Worm (Caenorhabditis elegans) whole organism, midembryonic: ENCODE measurements around the gene T08A11.1.

Source experiments
- T22C8.4 ChIP-seq: fragments of 200-800 bp; sonication (Bioruptor generic); IDR thresholded peaks from 2 replicates; pipeline ENCODE4 v1.3.6; 2022; ENCODE audit warnings: missing genetic modification characterization, missing compliant biosample characterization
- cog-1 ChIP-seq: sonication (generic microtip); optimal IDR thresholded peaks from 2 replicates; lab custom pipeline; 2016; ENCODE audit warnings: missing genetic modification characterization, missing compliant biosample characterization
- flt-1 ChIP-seq: fragments of 200-800 bp; sonication (Bioruptor generic); IDR thresholded peaks from 2 replicates; pipeline ENCODE4 v1.3.6; 2022; ENCODE audit warnings: missing genetic modification characterization, missing compliant biosample characterization
- klf-2 ChIP-seq: fragments of 200-800 bp; sonication (Bioruptor generic); conservative IDR thresholded peaks from 2 replicates; pipeline ENCODE4 v1.3.6; 2022; ENCODE audit warnings: missing genetic modification reagents, missing genetic modification characterization, missing compliant biosample characterization
- med-1 ChIP-seq: sonication (generic microtip); optimal IDR thresholded peaks from 2 replicates; lab custom pipeline; 2017; ENCODE audit warnings: missing genetic modification characterization, mild to moderate bottlenecking, missing compliant biosample characterization, antibody characterized with exemption, missing genetic modification reagents; ENCODE audit not compliant: insufficient read depth
- ref-1 ChIP-seq: fragments of 200-800 bp; sonication (Bioruptor generic); conservative IDR thresholded peaks from 2 replicates; pipeline ENCODE4 v1.3.6; 2022; ENCODE audit warnings: missing genetic modification reagents, missing genetic modification characterization, missing compliant biosample characterization
- tab-1 ChIP-seq: fragments of 200-800 bp; sonication (Bioruptor generic); IDR thresholded peaks from 2 replicates; pipeline ENCODE4 v1.3.6; 2022; ENCODE audit warnings: missing genetic modification characterization, missing compliant biosample characterization
- ztf-23 ChIP-seq: fragments of 200-800 bp; sonication (Bioruptor generic); IDR thresholded peaks from 2 replicates; pipeline ENCODE4 v1.3.6; 2022; ENCODE audit warnings: missing genetic modification reagents, missing genetic modification characterization, missing compliant biosample characterization
- ztf-29 ChIP-seq: fragments of 200-800 bp; sonication (Bioruptor generic); IDR thresholded peaks from 2 replicates; pipeline ENCODE4 v1.3.6; 2022; ENCODE audit warnings: missing genetic modification reagents, missing genetic modification characterization, missing compliant biosample characterization

The T08A11.1 gene

DNA sequence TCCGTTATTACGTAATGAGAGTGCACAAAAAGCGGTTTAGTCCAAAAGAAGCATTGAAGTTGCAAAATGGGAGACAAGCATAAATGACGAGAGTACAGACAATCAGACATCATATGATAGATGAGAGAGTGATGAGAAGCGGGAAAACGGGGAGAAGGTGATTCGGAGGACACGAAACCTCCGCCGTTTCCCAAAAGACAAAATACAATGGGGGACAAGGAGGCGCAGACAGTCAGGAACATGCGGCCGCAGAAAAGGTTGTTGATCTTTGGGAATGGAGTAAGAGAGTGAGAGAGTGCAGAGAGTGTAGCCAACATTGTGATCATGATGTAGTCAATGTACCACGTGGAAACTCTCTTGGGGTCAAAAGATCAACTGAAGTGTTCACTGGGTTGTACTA is 25.3 kb downstream of the T08A11.1 start:
- no peak for TF ChIP-seq klf-2 (GFP tag; lab: Robert Waterston, UW)
- TF ChIP-seq ztf-23 (GFP tag; lab: Robert Waterston, UW), result 0 out of 2 replicates have a peak, but pooled peaks have one; percentile 36
- TF ChIP-seq med-1 (GFP tag; lab: Kevin White, UChicago), result no peak
- TF ChIP-seq cog-1, result peak; percentile 89
- 0 out of 2 replicates have a peak, but pooled peaks have one; percentile 44 for TF ChIP-seq flt-1 (GFP tag; lab: Robert Waterston, UW)
- TF ChIP-seq T22C8.4, result no peak
- TF ChIP-seq ztf-29, result no peak
- TF ChIP-seq ref-1, result no peak
- TF ChIP-seq tab-1 (GFP tag; lab: Robert Waterston, UW), result no peak

DNA sequence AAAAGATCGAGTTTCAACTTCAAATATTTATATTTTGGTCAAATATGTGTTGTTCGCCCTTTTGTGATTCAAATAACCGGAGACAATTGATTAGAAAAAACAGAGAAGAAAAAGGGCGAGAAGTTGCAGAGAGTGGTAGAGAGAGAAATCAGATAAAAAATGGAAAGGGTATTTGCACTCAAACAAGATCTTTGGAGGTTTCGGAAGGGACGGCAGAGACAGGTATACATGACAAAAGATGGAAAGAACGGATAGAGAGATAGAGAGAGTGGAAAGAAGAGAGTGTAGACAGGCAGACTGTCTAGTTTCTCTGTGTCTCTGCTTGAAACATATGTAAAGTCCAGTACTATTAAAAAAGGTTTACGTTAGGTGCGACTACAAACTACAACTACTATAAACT is 26.8 kb downstream of the T08A11.1 start:
- TF ChIP-seq ztf-29 (no peak), med-1 (GFP tag; lab: Kevin White, UChicago) (no peak), tab-1 (GFP tag; lab: Robert Waterston, UW) (no peak), ref-1 (no peak), cog-1 (no peak), T22C8.4 (no peak), flt-1 (GFP tag; lab: Robert Waterston, UW) (no peak), ztf-23 (GFP tag; lab: Robert Waterston, UW) (no peak), klf-2 (GFP tag; lab: Robert Waterston, UW) (no peak)

DNA sequence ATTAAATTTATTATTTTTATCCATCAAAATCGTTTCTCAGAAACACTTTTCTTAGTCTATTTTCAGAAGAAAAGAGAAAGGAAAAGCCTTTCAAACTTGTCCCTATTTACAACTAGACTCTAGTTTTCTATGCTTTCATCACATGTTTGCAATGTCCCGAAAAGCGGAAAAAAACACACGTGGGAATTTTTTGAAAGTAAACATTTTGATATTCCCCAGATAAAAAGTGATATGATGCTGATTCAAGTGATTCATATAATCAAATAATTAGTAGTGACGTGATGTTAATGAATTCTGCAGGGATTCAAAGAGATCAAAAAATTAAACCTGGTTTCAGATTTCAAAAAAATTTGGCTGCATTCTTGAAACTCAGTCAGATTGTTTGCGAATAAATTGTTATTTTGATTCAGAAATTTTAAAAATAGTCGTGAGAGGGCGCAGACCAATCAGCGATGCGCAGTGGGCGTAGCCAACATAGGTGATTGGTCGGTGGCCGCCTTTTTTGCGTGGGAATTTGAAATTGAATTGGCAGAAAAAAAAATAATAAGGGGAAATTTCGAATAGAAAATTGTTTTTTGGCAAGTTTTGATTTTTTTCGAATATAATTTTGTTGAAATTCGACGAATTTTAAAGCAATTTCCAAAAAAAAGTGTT is 28.2 kb downstream of the T08A11.1 start:
- TF ChIP-seq ref-1 (no peak), tab-1 (GFP tag; lab: Robert Waterston, UW) (no peak), med-1 (GFP tag; lab: Kevin White, UChicago) (no peak), flt-1 (GFP tag; lab: Robert Waterston, UW) (no peak), T22C8.4 (no peak), klf-2 (GFP tag; lab: Robert Waterston, UW) (no peak), cog-1 (no peak), ztf-29 (no peak), ztf-23 (GFP tag; lab: Robert Waterston, UW) (no peak)

DNA sequence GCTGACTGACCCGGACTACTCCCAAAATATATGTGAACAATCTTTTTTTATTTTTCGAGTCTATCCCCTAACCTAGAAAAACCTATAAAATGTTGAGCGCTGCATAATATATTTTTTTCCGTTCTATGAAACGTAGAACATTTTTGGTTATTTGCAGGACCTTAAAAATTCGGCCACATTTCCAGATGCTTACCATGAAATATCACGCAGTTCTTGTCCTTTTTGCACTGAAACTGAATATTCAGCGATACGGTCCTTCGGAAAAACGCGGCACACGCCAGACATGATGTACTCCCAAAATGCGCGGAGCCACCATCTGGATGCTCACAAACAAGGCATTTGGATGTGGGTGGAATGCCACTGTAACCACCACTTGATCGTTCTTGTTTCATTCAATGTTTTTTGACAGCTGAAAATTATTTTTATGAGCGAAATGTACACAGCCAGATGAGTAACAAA is 30.1 kb downstream of the T08A11.1 start, which contains the start of gene nhr-20:
TSS of gene nhr-20 (minus strand) at position 409 of the 459 bp plus-strand sequence.
- TF ChIP-seq T22C8.4 (no peak), tab-1 (GFP tag; lab: Robert Waterston, UW) (no peak), med-1 (GFP tag; lab: Kevin White, UChicago) (no peak), flt-1 (GFP tag; lab: Robert Waterston, UW) (no peak), cog-1 (no peak), ztf-29 (no peak), ref-1 (no peak), ztf-23 (GFP tag; lab: Robert Waterston, UW) (no peak), klf-2 (GFP tag; lab: Robert Waterston, UW) (no peak)

DNA sequence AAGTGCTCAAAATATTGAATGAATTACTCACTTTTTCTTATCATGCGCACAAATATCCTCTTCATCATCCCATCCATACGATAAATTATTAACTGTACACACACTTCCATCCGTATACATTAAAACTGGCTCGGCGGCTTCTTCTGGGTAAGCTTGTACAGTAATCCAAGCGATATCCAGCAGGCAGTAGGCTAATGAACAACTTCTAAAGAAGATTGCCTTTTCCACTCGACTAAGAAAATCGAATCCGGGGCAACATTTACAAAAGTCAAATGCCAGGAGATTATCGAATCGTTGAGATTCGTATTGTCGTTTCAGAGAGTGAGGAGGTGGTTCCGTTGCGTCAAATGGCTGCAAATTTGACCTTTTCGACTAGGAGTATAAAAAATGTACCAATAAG is 31.6 kb downstream of the T08A11.1 start:
- TF ChIP-seq tab-1 (GFP tag; lab: Robert Waterston, UW), result no peak
- no peak for TF ChIP-seq cog-1
- no peak for TF ChIP-seq med-1 (GFP tag; lab: Kevin White, UChicago)
- no peak for TF ChIP-seq klf-2 (GFP tag; lab: Robert Waterston, UW)
- TF ChIP-seq ref-1, result no peak
- no peak for TF ChIP-seq T22C8.4

DNA sequence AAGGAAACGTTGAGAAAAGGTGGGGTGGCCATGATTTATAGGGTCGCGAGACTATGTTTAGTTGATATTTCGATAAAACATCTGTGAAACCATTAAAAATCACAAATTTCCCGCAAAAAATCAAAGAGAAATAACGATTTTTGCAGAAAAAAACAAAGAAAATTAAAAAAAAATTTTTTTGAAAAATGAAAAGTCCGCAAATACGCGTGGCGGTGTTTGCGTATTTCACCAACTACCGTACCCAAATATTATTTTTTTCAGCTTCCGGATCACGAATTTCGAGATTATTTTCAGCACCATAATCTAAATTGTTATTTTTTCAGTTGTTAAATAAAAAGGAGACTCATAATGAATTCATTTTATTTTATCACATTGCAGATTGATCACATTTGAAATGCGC is 32.9 kb downstream of the T08A11.1 start:
- TF ChIP-seq T22C8.4, result no peak
- no peak for TF ChIP-seq ztf-29
- TF ChIP-seq flt-1 (GFP tag; lab: Robert Waterston, UW), result no peak
- no peak for TF ChIP-seq med-1 (GFP tag; lab: Kevin White, UChicago)
- TF ChIP-seq tab-1 (GFP tag; lab: Robert Waterston, UW), result no peak
- TF ChIP-seq ztf-23 (GFP tag; lab: Robert Waterston, UW), result no peak
- no peak for TF ChIP-seq ref-1
- no peak for TF ChIP-seq cog-1
- no peak for TF ChIP-seq klf-2 (GFP tag; lab: Robert Waterston, UW)

DNA sequence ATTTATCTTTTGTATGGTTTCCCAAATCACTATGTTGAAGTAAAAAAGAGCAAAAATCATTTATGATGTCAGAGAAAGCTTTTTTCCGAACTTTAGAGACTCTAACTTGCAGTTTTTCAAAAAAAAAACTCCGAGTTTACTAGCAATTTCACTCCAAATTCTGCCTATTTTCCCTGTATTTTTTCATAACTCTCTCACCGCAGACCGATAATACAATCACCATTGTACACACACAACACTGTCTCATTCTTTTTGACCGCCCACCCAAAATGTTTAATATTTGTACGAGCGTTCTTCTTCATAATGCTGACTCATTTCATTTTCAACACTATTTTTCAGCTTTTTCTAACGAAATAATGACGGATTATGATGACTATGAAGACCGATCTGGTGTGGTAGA is 34.1 kb downstream of the T08A11.1 start, which contains the start of gene F43C1.5:
TSS of gene F43C1.5 (plus strand) at position 301 of the 400 bp plus-strand sequence.
- TF ChIP-seq klf-2 (GFP tag; lab: Robert Waterston, UW), result no peak
- TF ChIP-seq flt-1 (GFP tag; lab: Robert Waterston, UW), result no peak
- TF ChIP-seq tab-1 (GFP tag; lab: Robert Waterston, UW), result no peak
- no peak for TF ChIP-seq ztf-23 (GFP tag; lab: Robert Waterston, UW)

DNA sequence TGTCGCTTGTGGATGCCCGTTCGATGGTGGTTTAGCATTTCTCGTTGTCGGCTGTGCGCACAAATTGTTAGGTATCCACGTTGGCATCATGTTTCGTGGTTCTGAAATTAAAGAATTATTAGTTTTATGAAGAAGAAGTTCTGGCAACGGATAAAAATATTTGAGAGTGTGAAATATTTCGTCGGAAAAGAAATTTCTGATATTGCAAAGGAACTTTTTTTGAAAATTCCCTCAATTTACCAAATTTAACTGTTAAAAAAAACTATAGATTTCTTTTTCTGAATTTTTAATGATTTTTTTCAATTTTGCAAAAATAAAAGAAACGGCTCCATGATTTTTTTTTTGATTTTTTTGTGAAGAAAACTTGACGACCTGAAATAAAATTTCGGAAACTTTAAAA is 34.9 kb downstream of the T08A11.1 start, which contains the start of gene mpk-1:
TSS of gene mpk-1 (minus strand) at position 101 of the 400 bp plus-strand sequence.
- TF ChIP-seq tab-1 (GFP tag; lab: Robert Waterston, UW), result no peak
- no peak for TF ChIP-seq med-1 (GFP tag; lab: Kevin White, UChicago)
- TF ChIP-seq klf-2 (GFP tag; lab: Robert Waterston, UW), result no peak
- no peak for TF ChIP-seq ztf-29
- no peak for TF ChIP-seq cog-1
- TF ChIP-seq T22C8.4, result no peak
- TF ChIP-seq flt-1 (GFP tag; lab: Robert Waterston, UW), result no peak
- TF ChIP-seq ztf-23 (GFP tag; lab: Robert Waterston, UW), result no peak
- TF ChIP-seq ref-1, result no peak

DNA sequence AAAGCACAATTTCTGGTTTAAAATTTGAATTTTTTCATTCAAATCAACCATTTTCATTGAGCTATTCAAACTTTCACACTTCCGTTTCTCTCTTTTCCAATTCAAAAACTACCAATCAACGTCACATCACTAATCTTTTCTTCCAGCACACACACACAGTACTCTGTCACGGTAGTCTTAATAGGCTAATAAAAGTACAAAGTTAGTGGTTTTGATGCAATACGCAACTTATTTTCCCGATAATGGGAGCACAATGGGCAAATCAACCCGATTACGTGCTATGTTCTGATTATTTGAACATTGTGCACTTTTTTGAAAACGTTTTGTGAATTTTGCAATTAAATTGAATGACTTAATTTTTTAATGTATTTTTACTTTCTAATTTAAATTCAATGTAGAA is 35.6 kb downstream of the T08A11.1 start:
- no peak for TF ChIP-seq flt-1 (GFP tag; lab: Robert Waterston, UW)
- TF ChIP-seq ztf-23 (GFP tag; lab: Robert Waterston, UW), result no peak
- TF ChIP-seq klf-2 (GFP tag; lab: Robert Waterston, UW), result no peak
- no peak for TF ChIP-seq med-1 (GFP tag; lab: Kevin White, UChicago)
- no peak for TF ChIP-seq ref-1
- no peak for TF ChIP-seq ztf-29
- no peak for TF ChIP-seq T22C8.4

DNA sequence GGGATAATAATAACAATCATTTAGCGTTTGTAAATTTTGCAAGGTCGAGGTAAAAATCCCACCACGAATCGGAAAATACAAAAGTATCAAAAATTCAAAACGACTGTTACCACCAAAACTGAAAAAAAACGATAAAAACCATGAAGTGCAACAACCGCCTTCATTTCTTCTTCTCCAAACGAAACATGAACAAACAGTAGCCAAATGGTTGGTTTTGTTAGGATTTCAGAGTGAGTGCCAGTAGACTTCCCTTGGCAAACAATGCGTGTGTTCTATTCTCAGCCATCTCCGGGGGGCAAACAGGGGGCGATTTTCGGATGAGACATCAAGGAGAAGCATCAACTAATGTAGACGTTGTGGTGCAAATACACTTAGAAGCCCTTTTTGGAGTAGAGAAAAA is 38.2 kb downstream of the T08A11.1 start:
- TF ChIP-seq cog-1 (no peak), ref-1 (no peak), ztf-29 (no peak), tab-1 (GFP tag; lab: Robert Waterston, UW) (no peak), T22C8.4 (no peak), flt-1 (GFP tag; lab: Robert Waterston, UW) (no peak)
